Fruit fly (Drosophila melanogaster): ENCODE results near the gene CG15478.
"Not testable (repeated sequence)": the region's sequence is repeated elsewhere in the genome, so short reads cannot be mapped to it uniquely, and the experiment has no call there.

CG15478 gene

DNA sequence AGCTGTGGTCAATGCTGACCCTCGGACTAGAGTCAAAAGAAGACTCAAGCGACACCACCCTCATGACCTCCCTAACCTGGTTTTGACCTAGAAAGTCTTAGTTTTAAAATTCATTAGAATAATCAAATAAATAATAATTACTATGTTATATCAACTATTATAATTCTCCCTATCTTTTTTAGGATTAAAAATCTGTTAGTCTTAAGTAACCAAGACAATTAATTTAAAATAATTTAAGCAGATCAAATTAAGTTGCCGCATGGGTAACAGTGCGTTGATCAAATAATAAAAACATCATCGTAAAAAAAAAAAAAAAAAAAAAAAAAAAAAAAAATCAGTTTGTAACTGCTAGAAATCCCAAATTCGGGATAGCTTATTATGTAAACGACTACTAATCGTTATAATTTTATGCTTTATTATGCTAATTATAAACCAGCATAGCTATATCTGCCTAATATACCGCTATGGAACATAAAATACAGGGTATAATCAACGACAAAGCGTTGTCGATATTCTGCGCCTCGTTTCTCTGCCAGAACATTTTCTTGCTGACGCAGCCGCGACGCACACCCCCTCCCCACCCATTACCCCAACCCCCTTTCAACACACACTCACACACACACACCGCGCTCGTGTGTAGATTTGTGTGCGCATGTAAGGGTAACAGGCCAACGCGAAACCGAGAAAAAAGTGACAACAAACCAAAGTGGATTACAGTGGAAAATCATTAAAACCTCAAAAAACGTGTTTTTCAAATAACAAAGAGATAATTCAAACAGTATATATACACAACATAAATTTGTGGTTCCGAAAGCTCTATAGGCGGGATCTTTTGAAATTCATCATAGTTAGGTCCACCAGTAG is 14.5 kb downstream of the CG15478 start (continued):
- TF ChIP-seq Fer2 (tag; optimal IDR thresholded peaks at IDR 0.05) (peak; percentile 22), MBD-R2 (GFP tag; IDR thresholded peaks at IDR 0.05) (peak; percentile 47; the same call in 1 of the 2 replicates), crc (GFP tag; optimal IDR thresholded peaks at IDR 0.05) (peak; percentile 96), Gug (GFP tag; IDR thresholded peaks at IDR 0.05) (peak; percentile 51), CG2120 (GFP tag; optimal IDR thresholded peaks at IDR 0.05) (peak; percentile 77), Hmr (GFP tag; optimal IDR thresholded peaks at IDR 0.05) (peak; percentile 52), tin (GFP tag; optimal IDR thresholded peaks at IDR 0.05) (peak; percentile 13), nau (GFP tag; optimal IDR thresholded peaks at IDR 0.05) (peak; percentile 56), phol (tag; optimal IDR thresholded peaks at IDR 0.05) (peak; percentile 23), scrt (GFP tag; optimal IDR thresholded peaks at IDR 0.05) (peak; percentile 62), CG7786 (GFP tag; optimal IDR thresholded peaks at IDR 0.05) (peak; percentile 63), MTF-1 (GFP tag; optimal IDR thresholded peaks at IDR 0.05; ENCODE audit: borderline replicate concordance) (peak; percentile 10), hkb (GFP tag; IDR thresholded peaks at IDR 0.05) (peak; percentile 49), CG4854 (GFP tag; optimal IDR thresholded peaks at IDR 0.05) (peak; percentile 21), CG10543 (GFP tag; optimal IDR thresholded peaks at IDR 0.05) (peak; percentile 93), CG31365 (tag; optimal IDR thresholded peaks at IDR 0.05) (peak; percentile 56), CG4730 (GFP tag; IDR thresholded peaks at IDR 0.05) (peak; percentile 37; the same call in 1 of the 2 replicates), az2 (GFP tag; optimal IDR thresholded peaks at IDR 0.05) (peak; percentile 10), CG14667 (GFP tag; IDR thresholded peaks at IDR 0.05) (peak; percentile 53), kni (GFP tag; optimal IDR thresholded peaks at IDR 0.05) (peak; percentile 69), nmo (GFP tag; optimal IDR thresholded peaks at IDR 0.05) (peak; percentile 96), CG17912 (GFP tag; optimal IDR thresholded peaks at IDR 0.05) (peak; percentile 29), C15 (GFP tag; IDR thresholded peaks at IDR 0.05) (0 out of 3 replicates have a peak, but pooled peaks have one; percentile 19), lov (GFP tag; IDR thresholded peaks at IDR 0.05) (peak; percentile 56; the same call in 1 of the 3 replicates), pan (GFP tag; optimal IDR thresholded peaks at IDR 0.05 in 1 of 2, IDR thresholded peaks at IDR 0.05 in 1 of 2) (peak in 1 of 2 experiments; percentile 81), Antp (GFP tag; optimal IDR thresholded peaks at IDR 0.05) (peak; percentile 94), fd3F (GFP tag; optimal IDR thresholded peaks at IDR 0.05) (peak; percentile 59), en (GFP tag; optimal IDR thresholded peaks at IDR 0.05) (peak; percentile 87), CG3726 (GFP tag; IDR thresholded peaks at IDR 0.05) (peak; percentile 51; the same call in 1 of the 3 replicates), gro (GFP tag; optimal IDR thresholded peaks at IDR 0.05) (peak; percentile 95), D (GFP tag; optimal IDR thresholded peaks at IDR 0.05) (peak; percentile 3), Blimp-1 (GFP tag; optimal IDR thresholded peaks at IDR 0.05) (peak; percentile 62), Oli (tag; optimal IDR thresholded peaks at IDR 0.05) (peak; percentile 21), sens-2 (GFP tag; IDR thresholded peaks at IDR 0.05) (peak; percentile 32; the same call in 1 of the 2 replicates), bcd (GFP tag; optimal IDR thresholded peaks at IDR 0.05) (peak; percentile 84), tx (GFP tag; optimal IDR thresholded peaks at IDR 0.05) (peak; percentile 24), ewg (GFP tag; optimal IDR thresholded peaks at IDR 0.05) (peak; percentile 2), CG1602 (GFP tag; optimal IDR thresholded peaks at IDR 0.05) (peak; percentile 3), CG14050 (GFP tag; IDR thresholded peaks at IDR 0.05) (peak; percentile 42), Hr51 (GFP tag; optimal IDR thresholded peaks at IDR 0.05) (peak; percentile 34 to 36), eve (GFP tag; optimal IDR thresholded peaks at IDR 0.05) (peak in 1 of 2 experiments; percentile 90), CG14014 (GFP tag; IDR thresholded peaks at IDR 0.05) (peak; percentile 78), aop (GFP tag; IDR thresholded peaks at IDR 0.05) (0 out of 2 replicates have a peak, but pooled peaks have one; percentile 10), sisA (GFP tag; IDR thresholded peaks at IDR 0.05) (peak; percentile 78), Spps (tag; optimal IDR thresholded peaks at IDR 0.05) (peak; percentile 5)
- not testable (repeated sequence) for TF ChIP-seq hkb, lov, pan, D (optimal IDR thresholded peaks at IDR 0.05)

Data from whole organism, embryonic.